Worm (Caenorhabditis elegans) whole organism, L1 larva: ENCODE data around the gene tir-1.
"Not testable (repeated sequence)": the region's sequence is repeated elsewhere in the genome, so short reads cannot be mapped to it uniquely, and the experiment has no call there.

Experiments used
- C34B4.2 ChIP-seq: sonication (generic microtip); optimal IDR thresholded peaks from 2 replicates; lab custom pipeline; 2017; ENCODE audit warnings: mild to moderate bottlenecking, missing genetic modification characterization, missing compliant biosample characterization
- blmp-1 ChIP-seq: fragments of 150-350 bp; optimal IDR thresholded peaks from 2 replicates; lab custom pipeline; 2014; ENCODE audit warnings: missing biosample characterization, missing genetic modification characterization
- ceh-8 ChIP-seq: fragments of 200-800 bp; sonication (Bioruptor generic); optimal IDR thresholded peaks from 2 replicates; lab custom pipeline; 2018; ENCODE audit warnings: mild to moderate bottlenecking, missing genetic modification characterization, moderate library complexity, missing compliant biosample characterization
- ceh-82 ChIP-seq, 3 experiments: fragments of 150-350 bp in 1 of 3; sonication (generic microtip) in 2 of 3; optimal IDR thresholded peaks; 2 replicates each; lab custom pipeline; 2014 to 2017; ENCODE audit warnings: missing biosample characterization in 3 of 3, missing genetic modification characterization in 3 of 3
- ceh-90 ChIP-seq: sonication (generic microtip); optimal IDR thresholded peaks from 2 replicates; lab custom pipeline; 2016; ENCODE audit warnings: missing genetic modification characterization, missing compliant biosample characterization
- ces-1 ChIP-seq: fragments of 150-350 bp; optimal IDR thresholded peaks from 2 replicates; lab custom pipeline; 2014; ENCODE audit warnings: missing biosample characterization, missing genetic modification reagents, missing genetic modification characterization
- efl-1 ChIP-seq, 4 experiments: fragments of 150-350 bp; optimal IDR thresholded peaks in 3 of 4; peaks in 1 of 4; 1 replicate in 1 of 4; 2 replicates in 3 of 4; lab custom pipeline; 2014; ENCODE audit warnings: missing biosample characterization in 2 of 4, missing genetic modification characterization in 2 of 4, missing genetic modification reagents in 2 of 4
- efl-3 ChIP-seq: fragments of 200-800 bp; sonication (Bioruptor generic); optimal IDR thresholded peaks from 2 replicates; lab custom pipeline; 2018; ENCODE audit warnings: mild to moderate bottlenecking, missing genetic modification characterization, missing compliant biosample characterization
- elt-2 ChIP-seq: sonication (generic microtip); optimal IDR thresholded peaks from 2 replicates; lab custom pipeline; 2016; ENCODE audit warnings: missing genetic modification characterization, mild to moderate bottlenecking, inconsistent platforms, missing compliant biosample characterization, missing genetic modification reagents
- fkh-4 ChIP-seq: sonication (generic microtip); optimal IDR thresholded peaks from 2 replicates; lab custom pipeline; 2016; ENCODE audit warnings: missing compliant biosample characterization, missing genetic modification characterization, borderline replicate concordance
- fkh-8 ChIP-seq: sonication (generic microtip); optimal IDR thresholded peaks from 2 replicates; lab custom pipeline; 2016; ENCODE audit warnings: mild to moderate bottlenecking, missing genetic modification characterization, missing compliant biosample characterization
- irx-1 ChIP-seq: sonication (generic microtip); optimal IDR thresholded peaks from 2 replicates; lab custom pipeline; 2016; ENCODE audit warnings: missing genetic modification characterization, missing compliant biosample characterization
- lin-15B ChIP-seq: fragments of 150-350 bp; sonication (generic microtip); optimal IDR thresholded peaks from 3 replicates; lab custom pipeline; 2014; ENCODE audit warnings: missing biosample characterization, missing genetic modification characterization
- lin-39 ChIP-seq: fragments of 150-350 bp; optimal IDR thresholded peaks from 2 replicates; lab custom pipeline; 2014; ENCODE audit warnings: missing biosample characterization, missing genetic modification reagents, missing genetic modification characterization
- lir-3 ChIP-seq: sonication (generic microtip); optimal IDR thresholded peaks from 2 replicates; lab custom pipeline; 2016; ENCODE audit warnings: mild to moderate bottlenecking, missing genetic modification characterization, moderate library complexity, missing compliant biosample characterization; ENCODE audit not compliant: poor library complexity
- lsy-2 ChIP-seq, 2 experiments: fragments of 150-350 bp; optimal IDR thresholded peaks; 2 replicates each; lab custom pipeline; 2014; ENCODE audit warnings: missing biosample characterization in 2 of 2, missing genetic modification characterization in 2 of 2
- mab-9 ChIP-seq: fragments of 200-800 bp; sonication (Bioruptor generic); IDR thresholded peaks from 2 replicates; pipeline ENCODE4 v1.3.6; 2022; ENCODE audit warnings: missing genetic modification reagents, missing genetic modification characterization, missing compliant biosample characterization
- mdl-1 ChIP-seq, 2 experiments: fragments of 150-350 bp; optimal IDR thresholded peaks; 2 replicates each; lab custom pipeline; 2014 to 2017; ENCODE audit warnings: missing biosample characterization in 2 of 2, missing genetic modification characterization in 2 of 2, inconsistent platforms in 1 of 2
- mef-2 ChIP-seq: fragments of 150-350 bp; optimal IDR thresholded peaks from 2 replicates; lab custom pipeline; 2014; ENCODE audit warnings: missing biosample characterization, missing genetic modification characterization
- nhr-19 ChIP-seq: fragments of 200-800 bp; sonication (Bioruptor generic); conservative IDR thresholded peaks from 2 replicates; pipeline ENCODE4 v1.3.6; 2022; ENCODE audit warnings: missing genetic modification characterization, missing compliant biosample characterization
- nhr-20 ChIP-seq: sonication (generic microtip); optimal IDR thresholded peaks from 2 replicates; lab custom pipeline; 2016; ENCODE audit warnings: mild to moderate bottlenecking, missing genetic modification characterization, missing compliant biosample characterization
- nhr-237 ChIP-seq: fragments of 150-350 bp; optimal IDR thresholded peaks from 2 replicates; lab custom pipeline; 2014; ENCODE audit warnings: missing biosample characterization, missing genetic modification characterization
- nhr-47 ChIP-seq: sonication (generic microtip); optimal IDR thresholded peaks from 2 replicates; lab custom pipeline; 2016; ENCODE audit warnings: mild to moderate bottlenecking, missing genetic modification characterization, moderate library complexity, missing compliant biosample characterization
- nhr-77 ChIP-seq: fragments of 150-350 bp; optimal IDR thresholded peaks from 2 replicates; lab custom pipeline; 2014; ENCODE audit warnings: missing biosample characterization, missing genetic modification characterization
- nhr-85 ChIP-seq: sonication (generic microtip); peaks from one replicate; lab custom pipeline; 2016; ENCODE audit warnings: missing genetic modification characterization, inconsistent platforms, missing compliant biosample characterization
- pax-3 ChIP-seq: fragments of 200-800 bp; sonication (Bioruptor generic); optimal IDR thresholded peaks from 2 replicates; lab custom pipeline; 2018; ENCODE audit warnings: mild to moderate bottlenecking, missing genetic modification characterization, moderate library complexity, missing compliant biosample characterization
- pqm-1 ChIP-seq: sonication (generic microtip); optimal IDR thresholded peaks from 3 replicates; lab custom pipeline; 2017; ENCODE audit warnings: missing biosample characterization, missing genetic modification characterization
- snu-23 ChIP-seq: sonication (generic microtip); optimal IDR thresholded peaks from 2 replicates; lab custom pipeline; 2016; ENCODE audit warnings: missing genetic modification characterization, missing compliant biosample characterization
- tbx-2 ChIP-seq: sonication (generic microtip); optimal IDR thresholded peaks from 2 replicates; lab custom pipeline; 2016; ENCODE audit warnings: missing genetic modification characterization, missing compliant biosample characterization
- unc-30 ChIP-seq: sonication (generic microtip); optimal IDR thresholded peaks from 2 replicates; lab custom pipeline; 2017; ENCODE audit warnings: missing biosample characterization, missing genetic modification characterization
- unc-62 ChIP-seq: fragments of 150-350 bp; optimal IDR thresholded peaks from 2 replicates; lab custom pipeline; 2014; ENCODE audit warnings: missing biosample characterization, missing genetic modification reagents, missing genetic modification characterization
- unc-86 ChIP-seq: sonication (generic microtip); optimal IDR thresholded peaks from 2 replicates; lab custom pipeline; 2016; ENCODE audit warnings: missing genetic modification characterization, missing compliant biosample characterization
- unc-98 ChIP-seq: fragments of 200-800 bp; sonication (Bioruptor generic); IDR thresholded peaks from 2 replicates; pipeline ENCODE4 v1.3.6; 2022; ENCODE audit warnings: missing genetic modification characterization, missing compliant biosample characterization
- zip-4 ChIP-seq: fragments of 200-800 bp; sonication (Bioruptor generic); optimal IDR thresholded peaks from 2 replicates; lab custom pipeline; 2018; ENCODE audit warnings: mild to moderate bottlenecking, missing genetic modification characterization, moderate library complexity, missing compliant biosample characterization
- ztf-4 ChIP-seq: fragments of 150-350 bp; optimal IDR thresholded peaks from 2 replicates; lab custom pipeline; 2014; ENCODE audit warnings: missing biosample characterization, missing genetic modification characterization

The tir-1 gene

ce11 chrIII:3852030-3852579 lies 49.3 kb downstream of the tir-1 start, which contains the start of gene cyp-25A4:
cyp-25A4 (minus strand) TSS chrIII:3852080.
- peak; percentile 53 for TF ChIP-seq nhr-19 (GFP tag; lab: Robert Waterston, UW)
- peak in 1 of 2 experiments; percentile 9 for TF ChIP-seq lsy-2 (tag; optimal IDR thresholded peaks at IDR 0.05; lab: Kevin White, UChicago)

DNA sequence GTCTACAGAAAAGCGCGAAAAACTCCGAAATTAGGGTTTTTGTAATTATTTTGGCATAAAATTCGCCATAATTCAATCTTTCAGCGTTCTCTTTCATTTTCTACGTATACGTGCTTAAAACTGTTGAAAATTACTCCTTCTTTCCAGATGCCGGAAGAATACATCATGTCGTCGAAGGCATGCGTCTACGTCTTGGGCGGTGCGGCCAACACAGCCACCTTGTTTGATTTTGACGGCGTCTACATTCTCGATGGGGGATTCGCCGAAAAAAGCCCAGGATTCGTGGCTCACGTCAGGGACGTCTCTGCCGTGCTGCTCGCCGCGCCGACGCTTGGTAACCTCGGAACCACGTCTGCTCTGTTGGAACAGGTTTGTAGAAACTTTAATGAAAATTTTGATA lies 56.7 kb downstream of the tir-1 start, which contains the start of gene maph-1.3:
Gene maph-1.3, plus strand, starts transcription at position 148 of the 400 bp plus-strand sequence.
- TF ChIP-seq lin-15B (tag; lab: Kevin White, UChicago); ceh-82 (tag; optimal IDR thresholded peaks at IDR 0.05; lab: Kevin White, UChicago); mab-9: not testable (repeated sequence)

- TF ChIP-seq lin-39; ceh-90 (tag; lab: Kevin White, UChicago); unc-86 (tag; lab: Kevin White, UChicago): not testable (repeated sequence)
Observed at ce11 chrIII:3843514-3843913, 57.9 kb downstream of the tir-1 start, which contains the start of gene C36A4.4. C36A4.4 (minus strand) TSS chrIII:3843614.

- not testable (repeated sequence) for TF ChIP-seq nhr-77 (tag; lab: Kevin White, UChicago); elt-2 (tag; lab: Kevin White, UChicago); fkh-4
- TF ChIP-seq, all 84 proteins: peak for 0; not testable (repeated sequence) for 84
Observed at ce11 chrIII:3840279-3840678, 61.2 kb downstream of the tir-1 start, which contains the start of gene C36A4.11. C36A4.11 (plus strand) TSS chrIII:3840579.

ce11 chrIII:3839635-3840034 lies 61.8 kb downstream of the tir-1 start, which contains the start of gene cyp-25A3:
cyp-25A3 (minus strand) TSS chrIII:3839735.
- TF ChIP-seq blmp-1 (tag; lab: Kevin White, UChicago) (peak; percentile 15), fkh-8 (tag; lab: Kevin White, UChicago) (no peak), irx-1 (tag; lab: Kevin White, UChicago) (no peak), unc-62 (GFP tag; lab: Kevin White, UChicago) (no peak), pqm-1 (tag; lab: Kevin White, UChicago) (no peak), ztf-4 (no peak)

DNA sequence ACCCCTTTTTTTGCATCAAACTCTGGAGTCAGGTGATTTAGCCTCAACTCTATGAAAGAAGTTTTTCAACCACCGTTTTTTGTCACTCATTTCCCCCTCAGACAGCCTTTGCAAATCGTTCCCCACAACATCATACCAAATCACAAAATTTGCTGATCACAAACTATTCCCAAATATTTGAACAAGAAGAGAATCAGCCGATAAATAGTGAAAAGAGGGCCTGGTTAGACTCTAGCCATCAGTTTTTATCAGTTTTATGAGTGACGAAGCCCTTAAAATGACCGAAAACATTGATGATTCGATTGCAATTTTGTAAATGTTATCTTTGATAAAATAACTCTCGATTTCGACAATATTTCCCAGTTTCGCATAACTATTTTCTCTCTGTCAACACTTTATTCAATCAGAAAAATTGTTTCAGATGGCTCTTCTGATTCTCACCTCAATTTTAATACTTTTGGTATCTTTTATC lies 66.6 kb downstream of the tir-1 start, which contains the start of gene cyp-25A2:
Gene cyp-25A2, plus strand, starts transcription at position 422 of the 472 bp plus-strand sequence.
- TF ChIP-seq efl-1 (optimal IDR thresholded peaks at IDR 0.05; lab: Kevin White, UChicago), result no peak
- peak in 1 of 2 experiments; percentile 66 for TF ChIP-seq efl-1 (GFP tag; optimal IDR thresholded peaks at IDR 0.05 in 1 of 2; lab: Kevin White, UChicago)
- TF ChIP-seq nhr-20, result peak; percentile 6
- peak; percentile 73 for TF ChIP-seq elt-2 (tag; lab: Kevin White, UChicago)
- TF ChIP-seq mab-9, result no peak

DNA sequence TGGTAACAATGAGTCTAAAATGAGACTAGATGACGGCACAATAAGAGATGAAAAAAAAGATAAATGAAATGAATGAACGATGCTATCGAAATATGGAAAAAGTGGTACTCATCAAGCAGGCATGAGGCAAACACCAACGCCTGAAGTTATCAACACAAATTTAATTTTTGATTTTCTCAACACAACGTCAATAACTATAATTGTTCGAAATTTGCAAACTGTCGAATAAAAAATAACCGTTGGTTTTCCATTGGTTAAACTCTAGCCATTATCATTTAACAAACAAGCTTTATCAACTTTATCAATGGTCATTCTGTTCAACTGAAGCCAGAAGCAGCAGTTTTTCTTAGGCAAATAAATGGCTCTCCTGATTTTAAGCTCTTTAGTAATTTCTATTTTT lies 69.2 kb downstream of the tir-1 start, which contains the start of gene cyp-25A1:
Gene cyp-25A1, plus strand, starts transcription at position 301 of the 400 bp plus-strand sequence.
- no peak for TF ChIP-seq ceh-82 (tag; optimal IDR thresholded peaks at IDR 0.05; lab: Kevin White, UChicago)
- TF ChIP-seq efl-1 (optimal IDR thresholded peaks at IDR 0.05; lab: Kevin White, UChicago), result no peak
- TF ChIP-seq efl-1 (GFP tag; optimal IDR thresholded peaks at IDR 0.05 in 1 of 2; lab: Kevin White, UChicago), result no peak
- no peak for TF ChIP-seq zip-4 (GFP tag; lab: Kevin White, UChicago)
- TF ChIP-seq nhr-237 (tag; lab: Kevin White, UChicago), result no peak
- no peak for TF ChIP-seq C34B4.2 (tag; lab: Kevin White, UChicago)
- no peak for TF ChIP-seq efl-3 (GFP tag; lab: Kevin White, UChicago)
- TF ChIP-seq lir-3, result no peak
- TF ChIP-seq, all 84 proteins: peak for 0

DNA sequence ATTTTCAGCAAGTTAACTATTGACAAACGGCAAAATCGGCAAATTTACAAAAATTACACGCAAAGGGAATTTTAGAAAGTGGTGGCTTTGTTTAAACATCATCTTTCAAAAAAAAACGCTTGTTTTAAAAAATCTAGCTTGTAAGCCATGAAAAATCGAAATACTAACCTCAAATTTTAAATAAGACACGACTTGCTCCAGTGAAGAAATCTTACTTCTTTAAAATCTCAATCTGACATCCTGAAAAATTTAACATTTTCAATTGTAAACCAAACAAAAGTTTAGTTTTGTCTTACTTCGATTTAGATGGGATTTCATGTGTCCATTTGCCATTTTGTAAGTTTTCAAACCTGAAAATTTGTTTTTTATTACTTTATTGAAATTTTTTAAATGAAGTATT lies 69.6 kb downstream of the tir-1 start:
- TF ChIP-seq nhr-237 (tag; lab: Kevin White, UChicago), result no peak
- TF ChIP-seq snu-23, result no peak
- no peak for TF ChIP-seq nhr-20
- no peak for TF ChIP-seq ceh-90 (tag; lab: Kevin White, UChicago)
- no peak for TF ChIP-seq mab-9
- no peak for TF ChIP-seq nhr-47 (tag; lab: Kevin White, UChicago)
- no peak for TF ChIP-seq tbx-2 (tag; lab: Kevin White, UChicago)
- TF ChIP-seq nhr-85 (tag; lab: Kevin White, UChicago), result no peak
- TF ChIP-seq ceh-8 (GFP tag; lab: Kevin White, UChicago), result no peak
- no peak for TF ChIP-seq blmp-1 (tag; lab: Kevin White, UChicago)
- no peak for TF ChIP-seq unc-30
- TF ChIP-seq unc-98 (GFP tag; lab: Robert Waterston, UW), result no peak
- TF ChIP-seq ces-1, result no peak
- no peak for TF ChIP-seq mef-2 (tag; lab: Kevin White, UChicago)
- no peak for TF ChIP-seq pax-3 (tag; lab: Kevin White, UChicago)
- no peak for TF ChIP-seq mdl-1 (tag; optimal IDR thresholded peaks at IDR 0.05; lab: Kevin White, UChicago)
